Worm (Caenorhabditis elegans): Measurements from ENCODE around the gene clec-180.

ce11 chrIV:7586972-7587371, 18.3 kb downstream of the clec-180 start:
- no peak for TF ChIP-seq ama-1 (optimal IDR thresholded peaks at IDR 0.05)
- no peak for TF ChIP-seq ceh-82 (tag; optimal IDR thresholded peaks at IDR 0.05)
- TF ChIP-seq fkh-10 (GFP tag; optimal IDR thresholded peaks at IDR 0.05): peak; percentile 50
- TF ChIP-seq cey-2 (tag; optimal IDR thresholded peaks at IDR 0.05; ENCODE audit: borderline replicate concordance, insufficient read depth): no peak
- TF ChIP-seq mep-1 (tag; optimal IDR thresholded peaks at IDR 0.05): no peak
- no peak for TF ChIP-seq fos-1 (tag; optimal IDR thresholded peaks at IDR 0.05)
- no peak for TF ChIP-seq nhr-76 (tag; optimal IDR thresholded peaks at IDR 0.05)
- TF ChIP-seq snpc-4 (tag; optimal IDR thresholded peaks at IDR 0.05): no peak
- TF ChIP-seq pqm-1 (tag; optimal IDR thresholded peaks at IDR 0.05): no peak
- no peak for TF ChIP-seq F49E8.2 (tag; optimal IDR thresholded peaks at IDR 0.05; ENCODE audit: borderline replicate concordance)
- no peak for TF ChIP-seq ztf-11 (tag; optimal IDR thresholded peaks at IDR 0.05)

Data from whole organism, L4 larva.